Fruit fly (Drosophila melanogaster) S2 (cell line): ENCODE measurements around the gene PIG-K.
A peak's percentile ranks its signal among the peaks of the same experiment; 100 is the strongest.

Experiments used
- CG8478 ChIP-seq: fragments of >200 bp; optimal IDR thresholded peaks from 2 replicates; lab custom pipeline; 2018
- CTCF ChIP-seq, 2 experiments: fragments of >200 bp; optimal IDR thresholded peaks; 2 replicates each; lab custom pipeline; 2018

PIG-K gene

DNA sequence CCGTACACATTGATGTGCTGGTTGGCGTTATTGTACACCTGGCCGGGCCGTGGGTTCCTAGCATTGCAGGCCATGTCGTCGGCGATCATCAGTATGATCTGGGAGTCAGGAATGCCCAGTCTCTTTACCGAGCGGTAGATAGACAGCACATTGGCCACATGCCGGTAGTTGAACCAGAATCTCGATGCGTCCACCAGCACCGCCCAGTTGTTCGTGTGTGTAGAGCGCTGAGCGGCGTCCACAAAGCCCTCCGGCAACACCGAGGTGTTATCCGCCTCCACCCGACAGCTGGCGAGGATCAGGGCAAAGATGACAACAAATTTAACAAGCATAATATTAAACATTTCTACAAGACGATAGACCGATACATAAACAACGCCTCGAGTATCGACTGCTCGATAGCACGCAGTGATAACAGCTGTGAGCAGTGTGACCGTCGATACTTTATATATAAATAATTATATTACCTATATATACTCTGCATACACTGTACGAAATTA lies at the start of gene PIG-K:
Gene PIG-K (minus strand): TSS at position 412 of the 500 bp plus-strand sequence.
- TF ChIP-seq CTCF (optimal IDR thresholded peaks at IDR 0.05; lab: Kevin White, UChicago) (no peak), CG8478 (lab: Kevin White, UChicago) (no peak)

DNA sequence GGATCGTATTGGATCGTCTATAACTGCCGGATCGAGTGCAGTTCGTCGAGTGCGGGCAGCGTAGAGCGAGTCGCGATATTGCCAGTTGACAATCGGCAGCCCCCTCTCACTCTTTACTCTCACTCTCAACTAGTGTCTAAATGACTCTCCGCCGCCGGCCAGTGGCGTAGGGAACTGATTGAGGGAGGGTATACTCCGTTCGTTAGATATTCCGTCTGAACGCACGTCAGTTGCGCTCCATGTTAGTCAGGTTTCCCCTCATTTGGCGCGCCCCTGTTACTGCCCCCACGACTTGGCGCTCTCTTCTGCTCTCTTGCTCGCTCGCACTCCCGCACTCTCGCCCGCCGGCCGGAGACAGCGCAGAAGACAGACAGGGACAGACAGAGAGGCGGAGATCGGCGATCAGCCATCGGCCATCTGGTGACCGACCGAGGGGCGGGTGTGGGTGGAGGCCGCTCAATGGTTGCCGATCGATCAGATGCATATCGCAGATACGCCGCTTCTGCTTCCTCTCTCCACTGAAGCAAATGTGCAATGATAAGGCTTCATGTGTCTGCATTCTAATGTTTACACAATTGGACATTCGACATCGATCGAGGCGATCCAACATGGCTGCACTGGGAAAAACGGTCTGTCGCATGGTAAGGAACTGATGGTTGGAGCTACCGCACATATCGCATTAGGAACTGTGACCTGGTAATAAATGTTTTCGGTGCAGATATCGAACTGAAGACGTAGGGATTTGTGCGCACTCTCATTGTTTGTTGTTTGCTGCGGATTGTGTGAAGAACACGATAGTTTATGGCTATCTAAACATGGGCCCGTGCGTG lies 41.1 kb upstream of the PIG-K start, which contains the start of gene moody:
Gene moody (minus strand): TSS at position 51 of the 830 bp plus-strand sequence.
- TF ChIP-seq CTCF (optimal IDR thresholded peaks at IDR 0.05; lab: Kevin White, UChicago) (no peak), CG8478 (lab: Kevin White, UChicago) (no peak)

DNA sequence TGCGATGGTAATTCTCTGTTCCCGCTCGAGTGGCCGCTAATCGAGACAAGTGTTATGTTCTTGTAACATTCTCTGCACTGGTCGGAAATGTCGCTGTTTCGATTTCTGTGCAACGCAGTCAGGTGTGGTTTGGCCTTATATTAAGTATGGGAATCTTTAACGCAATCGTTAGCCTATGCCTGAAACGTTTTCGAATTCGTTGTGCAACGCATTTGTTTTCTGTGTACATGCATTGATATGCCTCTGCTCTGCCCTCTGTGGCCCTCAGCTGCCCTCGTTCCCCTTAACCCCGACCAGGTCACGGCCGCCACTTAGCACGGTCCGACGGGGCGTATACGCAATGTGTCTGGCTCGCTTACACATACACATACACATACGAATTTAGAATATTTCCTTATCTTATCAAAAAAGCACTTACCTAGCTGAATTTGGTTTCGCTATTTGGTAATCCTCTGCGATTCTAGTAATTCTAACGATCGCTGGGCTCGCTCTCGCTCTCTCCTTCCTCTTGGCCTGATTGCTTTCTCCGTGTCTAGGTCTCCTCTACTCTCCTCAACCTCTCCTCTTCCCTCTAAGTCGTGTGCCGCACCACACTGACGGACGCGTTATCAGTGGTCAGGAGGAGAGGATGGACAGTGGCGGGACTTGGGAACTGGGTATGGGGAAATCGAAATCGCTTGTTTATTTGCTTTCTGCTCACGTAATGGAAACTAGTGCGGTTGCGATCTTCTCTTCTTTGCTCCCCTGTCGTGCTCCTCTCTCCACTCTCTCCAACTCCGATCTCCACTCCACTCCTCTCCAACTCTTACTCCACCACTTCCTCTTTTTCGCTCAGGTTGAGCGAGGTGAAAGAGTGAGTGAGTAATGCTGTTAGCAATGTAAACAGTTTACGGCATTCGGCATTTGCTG lies 39.9 kb upstream of the PIG-K start:
- TF ChIP-seq CG8478 (lab: Kevin White, UChicago) (no peak), CTCF (optimal IDR thresholded peaks at IDR 0.05; lab: Kevin White, UChicago) (no peak)

DNA sequence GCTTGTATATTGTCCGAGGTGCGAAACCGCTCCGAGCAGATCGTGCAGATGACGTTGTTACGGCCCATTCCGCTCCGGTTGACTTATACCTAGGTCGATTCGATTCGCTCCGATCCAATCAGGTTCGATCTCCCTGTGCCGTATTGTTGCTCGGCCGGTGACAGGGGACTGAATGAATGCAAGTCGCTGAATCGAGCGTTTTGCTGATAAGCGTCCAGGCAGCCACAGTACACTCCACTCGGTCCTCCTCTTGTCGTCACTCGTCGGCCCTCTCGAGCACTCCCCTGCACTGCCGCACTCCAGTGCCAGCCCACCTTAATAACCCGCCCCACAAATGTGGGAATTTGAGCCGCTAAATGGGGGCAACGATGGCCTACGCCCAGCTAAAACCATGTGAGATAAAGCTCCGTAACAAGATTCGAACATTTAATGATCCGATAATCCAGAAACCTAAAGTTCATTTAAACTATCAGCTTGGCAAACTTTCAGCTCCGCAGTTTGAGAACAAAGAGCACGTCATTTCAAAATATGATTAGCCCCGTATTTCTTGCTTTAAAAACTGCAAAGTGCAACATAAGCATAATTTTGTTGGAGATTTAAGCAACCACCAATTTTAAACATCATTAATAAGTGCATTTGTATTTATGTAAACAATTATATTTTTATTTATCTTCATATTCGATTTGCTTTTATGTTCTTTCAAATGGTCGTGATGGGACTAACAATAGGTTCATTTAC lies 34.7 kb upstream of the PIG-K start, which contains the start of gene CG4325:
Gene CG4325 (minus strand): TSS at position 159 of the 738 bp plus-strand sequence.
- no peak for TF ChIP-seq CG8478 (lab: Kevin White, UChicago)
- TF ChIP-seq CTCF (optimal IDR thresholded peaks at IDR 0.05; lab: Kevin White, UChicago), result no peak

DNA sequence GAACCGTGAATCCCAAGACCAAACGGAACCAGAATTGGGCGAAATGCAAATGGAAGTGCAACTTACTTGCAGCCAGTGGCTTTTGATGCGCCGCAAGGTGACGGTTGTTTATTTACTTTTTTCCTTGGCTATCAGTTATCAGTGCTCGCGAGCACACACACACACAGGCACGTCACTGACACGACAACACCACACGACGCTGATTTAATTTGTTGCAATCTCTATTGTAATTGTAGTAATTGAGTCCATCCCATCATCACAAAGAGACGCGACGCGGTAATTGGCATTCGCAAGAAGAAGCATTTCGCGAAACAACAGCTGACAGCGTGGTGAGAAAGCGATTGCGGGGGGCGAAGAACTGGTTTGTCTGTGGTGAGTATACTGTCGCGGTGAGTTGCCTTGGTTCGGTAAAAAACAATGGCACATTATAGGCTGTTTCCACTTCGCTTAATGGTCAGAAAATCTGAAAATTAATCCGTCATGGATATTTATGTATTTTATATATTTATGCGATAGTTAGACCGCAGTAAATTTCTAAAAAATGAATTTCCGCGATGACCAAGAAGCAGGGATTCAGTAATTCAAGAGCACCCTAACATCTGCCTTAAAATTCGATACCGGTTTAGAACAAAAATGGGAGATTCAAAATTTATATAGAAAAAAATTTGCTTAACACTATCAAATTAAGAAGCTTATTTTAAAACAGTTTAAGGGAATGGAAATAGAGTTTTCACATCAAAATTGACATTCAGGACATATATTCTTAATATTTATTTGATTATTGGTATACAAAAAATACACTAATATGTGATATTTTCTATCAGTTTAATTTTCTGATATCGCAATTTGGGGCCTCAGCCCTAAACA lies 33.0 kb upstream of the PIG-K start, which contains the start of the genes Actn and usp:
Gene Actn (minus strand): TSS at position 331 of the 867 bp plus-strand sequence.
Gene usp (minus strand): TSS at position 331 of the 867 bp plus-strand sequence.
- TF ChIP-seq CTCF (optimal IDR thresholded peaks at IDR 0.05; lab: Kevin White, UChicago) (no peak), CG8478 (lab: Kevin White, UChicago) (no peak)

DNA sequence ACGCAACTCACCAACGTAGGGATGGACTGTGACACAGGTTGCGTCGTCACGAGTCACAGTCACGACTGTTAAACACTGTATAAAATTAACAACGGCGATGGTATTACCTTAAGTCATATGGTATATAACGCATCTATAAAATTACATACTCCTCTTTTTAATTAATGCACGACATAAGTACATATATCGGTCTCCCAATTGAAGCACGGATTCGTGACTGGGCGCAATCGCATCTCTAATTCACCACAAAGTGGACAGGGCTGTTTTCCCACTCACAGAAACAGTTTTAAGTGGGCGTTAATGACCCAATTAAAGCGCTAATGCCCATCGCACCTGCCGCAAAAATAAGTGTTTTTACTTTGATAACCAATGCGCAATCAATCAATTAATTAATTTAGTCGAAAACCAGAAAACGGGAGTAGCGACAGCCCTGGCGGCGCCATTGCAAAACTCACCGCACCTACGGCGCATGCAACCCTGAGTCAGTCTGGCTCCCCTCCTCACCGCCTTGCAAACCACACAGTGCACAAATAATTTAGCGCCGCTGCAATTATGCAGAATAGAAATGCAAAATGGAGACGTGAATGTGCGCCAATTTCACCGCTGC lies 32.3 kb upstream of the PIG-K start, which contains the start of gene CG4313:
Gene CG4313 (plus strand): TSS at position 557 of the 607 bp plus-strand sequence.
- TF ChIP-seq CTCF (optimal IDR thresholded peaks at IDR 0.05; lab: Kevin White, UChicago), result peak in 1 of 2 experiments; percentile 26
- TF ChIP-seq CG8478 (lab: Kevin White, UChicago), result no peak

DNA sequence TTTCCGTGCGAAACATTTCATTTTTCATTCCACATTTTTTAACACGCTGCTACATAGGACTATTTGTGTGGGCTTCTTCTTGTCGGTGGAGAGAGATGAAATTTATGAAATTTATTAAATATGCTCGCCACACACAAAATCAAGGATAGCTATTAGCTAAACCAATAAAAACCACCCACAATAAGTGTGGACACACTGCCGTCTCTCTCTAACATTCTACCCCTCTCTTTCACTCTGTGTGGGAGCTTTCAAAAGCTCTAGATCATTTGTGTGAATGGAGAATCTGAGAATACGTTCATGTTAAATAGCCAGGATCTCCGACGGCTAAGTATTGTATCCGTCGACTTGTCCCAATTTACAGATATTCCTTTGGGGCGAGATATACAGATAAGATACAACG lies 28.4 kb upstream of the PIG-K start:
- no peak for TF ChIP-seq CTCF (optimal IDR thresholded peaks at IDR 0.05; lab: Kevin White, UChicago)
- no peak for TF ChIP-seq CG8478 (lab: Kevin White, UChicago)

DNA sequence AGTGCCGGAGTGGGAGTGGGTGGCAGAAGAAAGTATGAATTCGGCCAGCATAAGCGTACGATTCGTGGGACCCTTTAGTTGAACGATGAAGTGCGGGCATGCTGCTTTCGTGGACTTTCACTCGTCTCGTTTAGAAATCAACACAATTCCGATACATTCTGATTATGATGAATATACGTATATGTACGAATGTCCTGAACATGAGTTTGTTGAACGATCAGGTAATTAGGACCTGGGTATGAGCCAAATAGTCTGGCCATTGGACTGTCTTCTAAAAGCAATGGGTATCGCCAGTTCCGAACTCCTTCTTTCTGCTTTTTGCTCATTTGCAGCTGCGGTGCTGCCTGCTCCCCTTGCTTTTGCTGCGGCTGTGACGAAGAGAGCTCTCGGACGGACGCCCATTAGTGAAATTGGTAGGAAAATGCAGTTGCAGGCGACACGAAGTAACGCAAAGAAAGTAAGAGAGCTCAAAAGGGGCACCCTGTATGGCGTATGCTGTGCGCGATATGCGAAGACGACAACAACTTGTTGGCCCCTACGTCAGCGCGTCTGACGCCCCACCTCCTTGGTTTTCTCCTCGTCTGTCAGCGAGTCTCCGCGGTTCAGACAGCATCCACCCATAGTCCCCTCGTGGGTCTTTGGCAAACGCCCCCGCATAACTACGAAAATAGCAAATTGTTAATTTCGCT lies 27.8 kb upstream of the PIG-K start:
- no peak for TF ChIP-seq CG8478 (lab: Kevin White, UChicago)
- no peak for TF ChIP-seq CTCF (optimal IDR thresholded peaks at IDR 0.05; lab: Kevin White, UChicago)

DNA sequence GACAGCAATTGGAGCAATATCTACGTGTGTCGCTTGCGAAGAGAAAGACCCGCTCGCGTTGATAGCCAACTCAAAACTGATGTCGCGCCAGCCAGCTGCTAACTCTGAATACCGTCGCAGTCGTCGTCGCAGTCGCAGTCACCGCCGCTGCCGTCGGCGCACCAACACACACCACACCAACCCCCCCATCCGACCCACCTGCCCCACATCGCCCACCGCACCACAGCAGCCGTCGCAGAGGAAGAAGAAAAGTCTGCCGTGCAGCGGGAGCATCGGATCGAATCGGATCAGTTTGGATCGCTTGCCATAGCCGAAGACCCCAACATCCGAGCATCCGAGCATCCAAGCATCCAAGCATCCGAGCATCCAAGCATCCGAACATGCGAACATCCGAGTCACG lies 27.2 kb upstream of the PIG-K start:
- TF ChIP-seq CTCF (optimal IDR thresholded peaks at IDR 0.05; lab: Kevin White, UChicago) (no peak), CG8478 (lab: Kevin White, UChicago) (no peak)

DNA sequence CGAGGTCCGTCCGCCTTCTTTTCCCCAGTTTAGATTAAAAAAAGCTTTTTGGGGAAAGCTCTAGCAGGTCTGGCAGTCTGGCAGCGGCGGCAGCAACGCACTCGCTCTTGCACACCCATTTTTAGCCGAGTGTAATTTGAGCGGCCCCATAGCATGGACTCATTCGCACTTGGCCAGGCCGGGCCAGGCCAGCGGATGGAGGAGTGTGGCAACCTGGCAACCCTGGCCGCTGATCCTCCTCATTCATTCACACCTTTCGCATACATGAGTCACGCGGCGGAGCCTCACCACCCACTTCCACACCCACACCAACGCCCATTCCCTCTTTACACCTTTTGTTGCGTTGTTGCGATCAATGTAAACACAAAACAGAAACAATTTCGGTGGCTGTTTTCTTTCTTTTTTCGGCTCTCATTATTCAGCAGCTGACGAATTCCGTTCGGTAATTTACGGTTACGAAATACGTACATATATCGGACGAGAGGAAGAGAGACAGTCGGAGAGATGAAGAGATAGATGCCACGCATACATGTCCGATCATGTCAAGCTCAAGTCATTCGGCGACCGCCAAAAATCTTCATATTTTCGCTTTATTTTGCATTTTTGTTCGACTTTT lies 23.8 kb upstream of the PIG-K start:
- TF ChIP-seq CG8478 (lab: Kevin White, UChicago), result no peak
- TF ChIP-seq CTCF (optimal IDR thresholded peaks at IDR 0.05; lab: Kevin White, UChicago), result no peak

DNA sequence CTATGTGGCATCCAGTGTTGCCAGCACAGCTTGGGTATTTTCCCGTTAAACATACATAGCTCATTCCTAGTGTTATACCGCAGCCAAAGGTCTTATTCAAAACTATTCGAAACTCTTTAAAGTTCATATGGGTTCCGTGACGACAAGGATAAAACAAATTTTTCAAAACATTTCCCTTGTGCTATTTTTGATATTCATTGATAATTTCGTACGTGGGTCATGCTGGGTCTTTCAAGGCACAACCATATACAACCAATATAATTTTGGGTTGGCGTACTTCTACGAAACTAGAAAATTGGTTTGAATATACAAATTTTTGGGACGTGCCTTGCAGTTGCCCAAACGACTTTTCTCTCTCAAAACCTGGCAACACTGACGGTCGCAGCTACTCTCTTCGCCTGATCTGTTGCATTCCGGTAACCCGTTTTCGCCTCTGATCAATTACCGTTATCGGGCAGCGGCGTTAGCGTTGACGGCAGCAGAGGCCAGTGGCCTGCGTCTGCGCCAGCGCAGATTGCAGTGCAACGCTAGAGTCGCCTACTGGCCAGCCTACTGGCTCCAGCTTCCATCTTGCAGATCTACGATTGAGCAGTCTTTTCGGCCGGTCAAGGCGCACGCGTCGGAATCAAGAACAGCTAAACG lies 23.1 kb upstream of the PIG-K start:
- TF ChIP-seq CG8478 (lab: Kevin White, UChicago), result no peak
- TF ChIP-seq CTCF (optimal IDR thresholded peaks at IDR 0.05; lab: Kevin White, UChicago), result no peak
